Fruit fly (Drosophila melanogaster) whole organism, embryonic: ENCODE results near the gene CG8379.

ENCODE experiments used
- Aef1 ChIP-seq: fragments of 200-800 bp; sonication (Bioruptor generic); IDR thresholded peaks from 3 replicates; pipeline ENCODE4 v1.3.6; 2022; ENCODE audit warnings: missing biosample characterization, missing genetic modification characterization
- BtbVII ChIP-seq: fragments of 200-800 bp; sonication (Bioruptor generic); optimal IDR thresholded peaks from 3 replicates; lab custom pipeline; 2017; ENCODE audit warnings: missing biosample characterization, mild to moderate bottlenecking, missing genetic modification characterization
- Bteb2 ChIP-seq: fragments of 200-800 bp; sonication (Bioruptor generic); optimal IDR thresholded peaks from 2 replicates; lab custom pipeline; 2016; ENCODE audit warnings: missing biosample characterization, missing genetic modification characterization
- CG10267 ChIP-seq: fragments of 200-800 bp; sonication (Bioruptor generic); optimal IDR thresholded peaks from 2 replicates; lab custom pipeline; 2018; ENCODE audit warnings: missing biosample characterization, mild to moderate bottlenecking, missing genetic modification characterization, moderate library complexity
- CG10321 ChIP-seq: fragments of 200-800 bp; sonication (Bioruptor generic); IDR thresholded peaks from 2 replicates; pipeline ENCODE4 v1.3.6; 2022; ENCODE audit warnings: missing biosample characterization, missing genetic modification characterization
- CG11247 ChIP-seq: fragments of 200-800 bp; sonication (Bioruptor generic); IDR thresholded peaks from 2 replicates; pipeline ENCODE4 v1.3.6; 2022; ENCODE audit warnings: missing biosample characterization, missing genetic modification characterization
- CG14860 ChIP-seq: fragments of 200-800 bp; sonication (Bioruptor generic); IDR thresholded peaks from 3 replicates; pipeline ENCODE4 v1.3.6; 2022; ENCODE audit warnings: missing biosample characterization, missing genetic modification characterization; ENCODE audit not compliant: partially characterized antibody
- CG15696 ChIP-seq: fragments of 200-800 bp; sonication (Bioruptor generic); optimal IDR thresholded peaks from 2 replicates; lab custom pipeline; 2019; ENCODE audit warnings: missing biosample characterization, mild to moderate bottlenecking, missing genetic modification characterization, moderate library complexity
- CG17328 ChIP-seq: fragments of 200-800 bp; sonication (Bioruptor generic); IDR thresholded peaks from 2 replicates; pipeline ENCODE4 v1.3.6; 2022; ENCODE audit warnings: missing biosample characterization, missing genetic modification characterization
- CG17829 ChIP-seq: fragments of 200-800 bp; optimal IDR thresholded peaks from 2 replicates; lab custom pipeline; 2019; ENCODE audit warnings: missing biosample characterization, mild to moderate bottlenecking, missing genetic modification characterization, moderate library complexity
- CG17912 ChIP-seq: fragments of 200-800 bp; sonication (Bioruptor generic); optimal IDR thresholded peaks from 2 replicates; lab custom pipeline; 2018; ENCODE audit warnings: missing biosample characterization, mild to moderate bottlenecking, missing genetic modification characterization
- CG1832 ChIP-seq: fragments of 200-800 bp; sonication (Bioruptor generic); optimal IDR thresholded peaks from 2 replicates; lab custom pipeline; 2017; ENCODE audit warnings: missing biosample characterization, mild to moderate bottlenecking, missing genetic modification characterization, inconsistent platforms
- CG2889 ChIP-seq: fragments of 200-800 bp; sonication (Bioruptor generic); IDR thresholded peaks from 3 replicates; pipeline ENCODE4 v1.3.6; 2022; ENCODE audit warnings: missing biosample characterization, missing genetic modification characterization
- CG6254 ChIP-seq: fragments of 200-800 bp; sonication (Bioruptor generic); optimal IDR thresholded peaks from 3 replicates; lab custom pipeline; 2017; ENCODE audit warnings: mild to moderate bottlenecking, missing biosample characterization, missing genetic modification reagents, missing genetic modification characterization
- CG7372 ChIP-seq: fragments of 200-800 bp; sonication (Bioruptor generic); IDR thresholded peaks from 2 replicates; pipeline ENCODE4 v1.3.6; 2022; ENCODE audit warnings: missing biosample characterization, missing genetic modification characterization
- CG8089 ChIP-seq: fragments of 200-800 bp; sonication (Bioruptor generic); optimal IDR thresholded peaks from 3 replicates; lab custom pipeline; 2016; ENCODE audit warnings: missing biosample characterization, missing genetic modification characterization
- CG8290 ChIP-seq, 3 experiments: fragments of 200-800 bp; sonication (Bioruptor generic); optimal IDR thresholded peaks; 2 replicates each; lab custom pipeline; 2016 to 2019; ENCODE audit warnings: missing biosample characterization in 3 of 3, missing genetic modification characterization in 3 of 3, mild to moderate bottlenecking in 2 of 3, moderate library complexity in 1 of 3
- CG8944 ChIP-seq: fragments of 200-800 bp; sonication (Bioruptor generic); optimal IDR thresholded peaks from 3 replicates; lab custom pipeline; 2016; ENCODE audit warnings: missing biosample characterization, missing genetic modification characterization
- CoRest ChIP-seq: fragments of 200-800 bp; sonication (Bioruptor generic); optimal IDR thresholded peaks from 3 replicates; lab custom pipeline; 2018; ENCODE audit warnings: missing biosample characterization, mild to moderate bottlenecking, missing genetic modification characterization, moderate library complexity
- D19A ChIP-seq: fragments of 200-800 bp; optimal IDR thresholded peaks from 3 replicates; lab custom pipeline; 2019; ENCODE audit warnings: missing biosample characterization, mild to moderate bottlenecking, missing genetic modification characterization, moderate library complexity
- E2f1 ChIP-seq: fragments of 200-800 bp; sonication (Bioruptor generic); IDR thresholded peaks from 2 replicates; pipeline ENCODE4 v1.3.6; 2022; ENCODE audit warnings: missing biosample characterization, missing genetic modification characterization
- Max ChIP-seq: fragments of 200-800 bp; sonication (Bioruptor generic); optimal IDR thresholded peaks from 2 replicates; lab custom pipeline; 2016; ENCODE audit warnings: missing biosample characterization, mild to moderate bottlenecking, missing genetic modification characterization
- Mes4 ChIP-seq: fragments of 200-800 bp; sonication (Bioruptor generic); optimal IDR thresholded peaks from 2 replicates; lab custom pipeline; 2016; ENCODE audit warnings: missing biosample characterization, missing genetic modification characterization
- Oli ChIP-seq: fragments of 200-800 bp; sonication (Bioruptor generic); optimal IDR thresholded peaks from 2 replicates; lab custom pipeline; 2018; ENCODE audit warnings: missing biosample characterization, mild to moderate bottlenecking, missing genetic modification characterization, moderate library complexity
- Opbp ChIP-seq: fragments of 200-800 bp; sonication (Bioruptor generic); IDR thresholded peaks from 3 replicates; pipeline ENCODE4 v1.3.6; 2022; ENCODE audit warnings: missing biosample characterization, missing genetic modification characterization; ENCODE audit not compliant: partially characterized antibody
- Sin3A ChIP-seq: fragments of >200 bp; optimal IDR thresholded peaks from 2 replicates; lab custom pipeline; 2018
- Sox100B ChIP-seq: fragments of 200-800 bp; sonication (Bioruptor generic); optimal IDR thresholded peaks from 3 replicates; lab custom pipeline; 2018; ENCODE audit warnings: missing biosample characterization, mild to moderate bottlenecking, missing genetic modification characterization
- TFAM ChIP-seq: fragments of 200-800 bp; sonication (Bioruptor generic); optimal IDR thresholded peaks from 2 replicates; lab custom pipeline; 2017; ENCODE audit warnings: missing biosample characterization, missing genetic modification characterization, inconsistent platforms
- Taf1 ChIP-seq: fragments of 200-800 bp; sonication (Bioruptor generic); IDR thresholded peaks from 2 replicates; pipeline ENCODE4 v1.3.6; 2022; ENCODE audit warnings: missing biosample characterization, missing genetic modification characterization
- Vsx1 ChIP-seq: fragments of 200-800 bp; sonication (Bioruptor generic); optimal IDR thresholded peaks from 2 replicates; lab custom pipeline; 2017; ENCODE audit warnings: missing biosample characterization, mild to moderate bottlenecking, missing genetic modification characterization, missing genetic modification reagents
- Xbp1 ChIP-seq: fragments of 200-800 bp; sonication (Bioruptor generic); optimal IDR thresholded peaks from 3 replicates; lab custom pipeline; 2016; ENCODE audit warnings: missing biosample characterization, mild to moderate bottlenecking, missing genetic modification characterization
- ato ChIP-seq: fragments of 200-800 bp; sonication (Bioruptor generic); IDR thresholded peaks from 2 replicates; pipeline ENCODE4 v1.3.6; 2022; ENCODE audit warnings: missing biosample characterization, missing genetic modification characterization; ENCODE audit not compliant: partially characterized antibody
- ci ChIP-seq: fragments of 200-800 bp; sonication (Bioruptor generic); IDR thresholded peaks from 3 replicates; pipeline ENCODE4 v1.3.6; 2022; ENCODE audit warnings: missing biosample characterization, missing genetic modification characterization
- crp ChIP-seq, 2 experiments: fragments of 200-800 bp; sonication (Bioruptor generic); optimal IDR thresholded peaks; 2 replicates in 1 of 2; 3 replicates in 1 of 2; lab custom pipeline; 2017; ENCODE audit warnings: missing biosample characterization in 2 of 2, missing genetic modification characterization in 2 of 2, mild to moderate bottlenecking in 1 of 2, moderate library complexity in 1 of 2
- danr ChIP-seq: fragments of 200-800 bp; sonication (Bioruptor generic); IDR thresholded peaks from 2 replicates; pipeline ENCODE4 v1.3.6; 2022; ENCODE audit warnings: missing biosample characterization, missing genetic modification characterization
- dm ChIP-seq: fragments of 200-800 bp; sonication (Bioruptor generic); optimal IDR thresholded peaks from 3 replicates; lab custom pipeline; 2016; ENCODE audit warnings: missing biosample characterization, missing genetic modification characterization
- en ChIP-seq: fragments of 200-800 bp; sonication (Bioruptor generic); optimal IDR thresholded peaks from 2 replicates; lab custom pipeline; 2016; ENCODE audit warnings: missing biosample characterization, missing genetic modification characterization
- ewg ChIP-seq: fragments of 200-800 bp; sonication (Bioruptor generic); optimal IDR thresholded peaks from 3 replicates; lab custom pipeline; 2017; ENCODE audit warnings: mild to moderate bottlenecking, missing biosample characterization, missing genetic modification reagents, missing genetic modification characterization
- ftz-f1 ChIP-seq: fragments of 200-800 bp; sonication (Bioruptor generic); optimal IDR thresholded peaks from 2 replicates; lab custom pipeline; 2016; ENCODE audit warnings: missing biosample characterization, missing genetic modification characterization
- gem ChIP-seq: fragments of 200-800 bp; sonication (Bioruptor generic); optimal IDR thresholded peaks from 2 replicates; lab custom pipeline; 2019; ENCODE audit warnings: missing biosample characterization, mild to moderate bottlenecking, missing genetic modification characterization, moderate library complexity
- gsb-n ChIP-seq: fragments of 200-800 bp; sonication (Bioruptor generic); optimal IDR thresholded peaks from 3 replicates; lab custom pipeline; 2018; ENCODE audit warnings: missing biosample characterization, mild to moderate bottlenecking, missing genetic modification characterization
- kah ChIP-seq: fragments of 200-800 bp; sonication (Bioruptor generic); optimal IDR thresholded peaks from 2 replicates; lab custom pipeline; 2018; ENCODE audit warnings: missing biosample characterization, mild to moderate bottlenecking, missing genetic modification characterization
- lov ChIP-seq, 2 experiments: fragments of 200-800 bp in 1 of 2; fragments of >200 bp in 1 of 2; sonication (Bioruptor generic) in 1 of 2; IDR thresholded peaks in 1 of 2; optimal IDR thresholded peaks in 1 of 2; 2 replicates in 1 of 2; 3 replicates in 1 of 2; pipeline versions ENCODE4 v1.3.6 to Lab custom; 2017 to 2022; ENCODE audit warnings: missing biosample characterization in 1 of 2, missing genetic modification characterization in 1 of 2
- nom ChIP-seq: fragments of 200-800 bp; sonication (Bioruptor generic); optimal IDR thresholded peaks from 2 replicates; lab custom pipeline; 2017; ENCODE audit warnings: missing biosample characterization, missing genetic modification characterization, mild to moderate bottlenecking, moderate library complexity, missing genetic modification reagents
- onecut ChIP-seq: fragments of 200-800 bp; sonication (Bioruptor generic); IDR thresholded peaks from 2 replicates; pipeline ENCODE4 v1.3.6; 2022; ENCODE audit warnings: missing biosample characterization, missing genetic modification characterization
- peb ChIP-seq: fragments of 200-800 bp; sonication (Bioruptor generic); IDR thresholded peaks from 2 replicates; pipeline ENCODE4 v1.3.6; 2022; ENCODE audit warnings: missing biosample characterization, missing genetic modification characterization
- pfk ChIP-seq: fragments of 200-800 bp; sonication (Bioruptor generic); optimal IDR thresholded peaks from 2 replicates; lab custom pipeline; 2018; ENCODE audit warnings: missing biosample characterization, mild to moderate bottlenecking, missing genetic modification characterization, moderate library complexity
- sens ChIP-seq: fragments of 200-800 bp; sonication (Bioruptor generic); peaks from one replicate; lab custom pipeline; 2016; ENCODE audit warnings: missing biosample characterization, missing genetic modification characterization
- sqz ChIP-seq: fragments of 200-800 bp; sonication (Bioruptor generic); optimal IDR thresholded peaks from 3 replicates; lab custom pipeline; 2018; ENCODE audit warnings: missing biosample characterization, mild to moderate bottlenecking, missing genetic modification characterization

The CG8379 gene

DNA sequence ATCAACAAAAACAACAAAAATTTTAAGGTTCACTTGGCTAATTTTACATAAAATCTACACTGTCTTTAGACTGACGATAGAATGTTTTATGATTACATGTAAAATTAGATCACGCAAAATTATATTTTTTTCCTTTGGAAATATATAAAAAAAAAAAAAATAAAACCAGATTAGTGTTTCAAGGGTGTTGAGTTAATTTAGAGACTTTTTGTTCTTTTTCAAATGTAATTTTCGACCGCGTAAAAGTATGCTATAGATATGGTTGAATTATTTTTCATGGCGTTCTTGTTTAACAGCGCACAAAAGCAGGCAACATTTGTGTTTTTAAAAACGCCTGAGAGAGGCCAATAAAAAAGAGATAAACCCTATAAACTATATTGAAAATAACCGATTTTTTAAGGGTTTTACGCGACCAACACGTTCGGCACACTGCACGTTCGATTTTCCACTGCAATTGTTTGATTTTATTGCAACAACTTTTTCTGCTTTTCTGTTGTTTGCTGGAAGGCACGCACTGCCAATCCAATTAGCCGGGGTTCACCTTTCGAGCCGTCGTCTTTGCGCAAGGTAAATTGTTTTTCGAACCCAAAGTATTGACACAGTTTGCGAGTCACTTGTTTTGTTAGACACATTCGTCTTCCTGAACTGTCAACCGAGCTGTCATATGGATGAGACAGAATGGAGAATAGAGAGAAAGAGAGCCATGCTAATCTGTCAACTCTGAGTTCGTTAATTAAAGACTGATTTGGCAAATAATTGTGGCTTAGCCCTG lies 39.1 kb downstream of the CG8379 start:
- no peak for TF ChIP-seq CG7372 (GFP tag; lab: Robert Waterston, UW)
- TF ChIP-seq Opbp (GFP tag; lab: Robert Waterston, UW), result 0 out of 3 replicates have a peak, but pooled peaks have one; percentile 14
- TF ChIP-seq sens (GFP tag; lab: Kevin White, UChicago), result peak; percentile 31
- no peak for TF ChIP-seq CG1832
- peak; percentile 26 for TF ChIP-seq CG10267 (tag; lab: Kevin White, UChicago)
- TF ChIP-seq kah (GFP tag; lab: Kevin White, UChicago), result no peak
- no peak for TF ChIP-seq Xbp1 (GFP tag; lab: Kevin White, UChicago)
- peak; percentile 23 for TF ChIP-seq ftz-f1 (GFP tag; lab: Kevin White, UChicago)
- no peak for TF ChIP-seq TFAM (GFP tag; lab: Kevin White, UChicago)
- TF ChIP-seq onecut (GFP tag; lab: Robert Waterston, UW), result no peak
- TF ChIP-seq CG8944 (GFP tag; lab: Kevin White, UChicago), result no peak
- no peak for TF ChIP-seq Oli (tag; lab: Kevin White, UChicago)
- TF ChIP-seq ato (GFP tag; lab: Robert Waterston, UW), result 0 out of 2 replicates have a peak, but pooled peaks have one; percentile 7
- TF ChIP-seq E2f1 (GFP tag; lab: Robert Waterston, UW), result no peak
- TF ChIP-seq gem, result peak; percentile 5
- TF ChIP-seq D19A, result peak; percentile 78
- TF ChIP-seq Vsx1, result peak; percentile 1
- no peak for TF ChIP-seq danr (GFP tag; lab: Robert Waterston, UW)
- peak; percentile 62 for TF ChIP-seq sqz (GFP tag; lab: Kevin White, UChicago)
- TF ChIP-seq peb (GFP tag; lab: Robert Waterston, UW), result no peak
- no peak for TF ChIP-seq CG17328
- no peak for TF ChIP-seq lov (optimal IDR thresholded peaks at IDR 0.05; lab: Kevin White, UChicago)
- no peak for TF ChIP-seq lov (GFP tag; IDR thresholded peaks at IDR 0.05; lab: Robert Waterston, UW)
- no peak for TF ChIP-seq crp (GFP tag; optimal IDR thresholded peaks at IDR 0.05; lab: Kevin White, UChicago)
- TF ChIP-seq Max (GFP tag; lab: Kevin White, UChicago), result no peak
- TF ChIP-seq CG8089 (GFP tag; lab: Kevin White, UChicago), result no peak
- TF ChIP-seq CoRest (tag; lab: Kevin White, UChicago), result no peak
- TF ChIP-seq pfk (GFP tag; lab: Kevin White, UChicago), result no peak
- peak; percentile 23 for TF ChIP-seq CG8290 (GFP tag; optimal IDR thresholded peaks at IDR 0.05; lab: Kevin White, UChicago)
- no peak for TF ChIP-seq CG8290 (tag; optimal IDR thresholded peaks at IDR 0.05; lab: Kevin White, UChicago)
- no peak for TF ChIP-seq Sin3A (lab: Kevin White, UChicago)
- TF ChIP-seq Aef1 (GFP tag; lab: Robert Waterston, UW), result no peak
- TF ChIP-seq CG11247, result no peak
- no peak for TF ChIP-seq CG17912
- TF ChIP-seq dm (GFP tag; lab: Kevin White, UChicago), result no peak
- no peak for TF ChIP-seq CG10321 (GFP tag; lab: Robert Waterston, UW)
- TF ChIP-seq Sox100B (GFP tag; lab: Kevin White, UChicago), result peak; percentile 23
- no peak; the same call in 2 of the 3 replicates for TF ChIP-seq CG14860
- TF ChIP-seq ci (GFP tag; lab: Robert Waterston, UW), result peak; percentile 48; the same call in 2 of the 3 replicates
- peak; percentile 30 for TF ChIP-seq nom (GFP tag; lab: Kevin White, UChicago)
- no peak for TF ChIP-seq CG2889 (GFP tag; lab: Robert Waterston, UW)
- no peak for TF ChIP-seq Taf1 (GFP tag; lab: Robert Waterston, UW)
- no peak for TF ChIP-seq CG6254
- TF ChIP-seq BtbVII (GFP tag; lab: Kevin White, UChicago), result no peak
- no peak for TF ChIP-seq Mes4 (GFP tag; lab: Kevin White, UChicago)
- TF ChIP-seq Bteb2 (GFP tag; lab: Kevin White, UChicago), result no peak
- TF ChIP-seq CG17829 (tag; lab: Kevin White, UChicago), result peak; percentile 21
- no peak for TF ChIP-seq ewg
- no peak for TF ChIP-seq CG15696 (tag; lab: Kevin White, UChicago)
- TF ChIP-seq en (GFP tag; lab: Kevin White, UChicago), result no peak
- TF ChIP-seq gsb-n (tag; lab: Kevin White, UChicago), result peak; percentile 8
